Fruit fly (Drosophila melanogaster) whole organism, wandering third instar larva: ENCODE measurements around the gene Sas-6.

ENCODE experiments used
- CG32264 ChIP-seq: fragments of 200-800 bp; sonication (Bioruptor generic); optimal IDR thresholded peaks from 2 replicates; lab custom pipeline; 2016; ENCODE audit warnings: missing biosample characterization, missing genetic modification characterization
- CG9705 ChIP-seq: fragments of 200-800 bp; sonication (Bioruptor generic); optimal IDR thresholded peaks from 2 replicates; lab custom pipeline; 2018; ENCODE audit warnings: missing biosample characterization, mild to moderate bottlenecking, missing genetic modification characterization
- CrebA ChIP-seq: fragments of 200-800 bp; sonication (Bioruptor generic); optimal IDR thresholded peaks from 2 replicates; lab custom pipeline; 2016; ENCODE audit warnings: missing biosample characterization, mild to moderate bottlenecking, missing genetic modification characterization, borderline replicate concordance
- Dfd ChIP-seq: fragments of >200 bp; optimal IDR thresholded peaks from 2 replicates; lab custom pipeline; 2017; ENCODE audit warnings: missing biosample characterization, missing genetic modification characterization
- Dif ChIP-seq: fragments of 200-275, 200-300 bp; sonication (Bioruptor generic); optimal IDR thresholded peaks from 2 replicates; lab custom pipeline; 2018; ENCODE audit warnings: missing biosample characterization, missing genetic modification characterization; ENCODE audit not compliant: partially characterized antibody
- GATAd ChIP-seq: sonication (Bioruptor generic); optimal IDR thresholded peaks from 2 replicates; lab custom pipeline; 2016; ENCODE audit warnings: missing biosample characterization, missing genetic modification characterization
- HLH106 ChIP-seq: fragments of 200-800 bp; optimal IDR thresholded peaks from 3 replicates; lab custom pipeline; 2019; ENCODE audit warnings: missing biosample characterization, mild to moderate bottlenecking, missing genetic modification characterization, moderate library complexity
- Hnf4 ChIP-seq: fragments of 200-800 bp; sonication (Bioruptor generic); optimal IDR thresholded peaks from 2 replicates; lab custom pipeline; 2016; ENCODE audit warnings: missing biosample characterization, mild to moderate bottlenecking, missing genetic modification characterization
- Hr78 ChIP-seq: fragments of >200 bp; optimal IDR thresholded peaks from 2 replicates; lab custom pipeline; 2017; ENCODE audit warnings: missing biosample characterization, missing genetic modification characterization
- Hr83 ChIP-seq: fragments of 200-300 bp; sonication (Bioruptor generic); optimal IDR thresholded peaks from 2 replicates; lab custom pipeline; 2016; ENCODE audit warnings: missing biosample characterization, mild to moderate bottlenecking, missing genetic modification characterization, moderate library complexity; ENCODE audit not compliant: poor library complexity, severe bottlenecking
- Mio ChIP-seq: sonication (Bioruptor generic); optimal IDR thresholded peaks from 2 replicates; lab custom pipeline; 2016; ENCODE audit warnings: missing biosample characterization, missing genetic modification characterization
- Myc ChIP-seq: fragments of >200 bp; optimal IDR thresholded peaks from 2 replicates; lab custom pipeline; 2017
- N ChIP-seq: fragments of >200 bp; optimal IDR thresholded peaks from 2 replicates; lab custom pipeline; 2018; ENCODE audit warnings: missing biosample characterization, missing external identifiers, missing genetic modification characterization
- OdsH ChIP-seq: fragments of 200-800 bp; sonication (Bioruptor generic); optimal IDR thresholded peaks from 2 replicates; lab custom pipeline; 2016; ENCODE audit warnings: missing biosample characterization, mild to moderate bottlenecking, missing genetic modification characterization
- Rel ChIP-seq, 2 experiments: fragments of 200-800 bp; sonication (Bioruptor generic) in 1 of 2; optimal IDR thresholded peaks; 2 replicates in 1 of 2; 3 replicates in 1 of 2; lab custom pipeline; 2016 to 2019; ENCODE audit warnings: mild to moderate bottlenecking in 2 of 2, missing biosample characterization in 2 of 2, missing genetic modification characterization in 2 of 2, moderate library complexity in 1 of 2
- Sp1 ChIP-seq: fragments of 200-800 bp; sonication (Bioruptor generic); optimal IDR thresholded peaks from 3 replicates; lab custom pipeline; 2019; ENCODE audit warnings: missing biosample characterization, mild to moderate bottlenecking, missing genetic modification characterization, moderate library complexity
- Vsx2 ChIP-seq: fragments of 200-300, 225-300 bp; sonication (Bioruptor generic); optimal IDR thresholded peaks from 2 replicates; lab custom pipeline; 2018; ENCODE audit warnings: missing biosample characterization, missing genetic modification characterization; ENCODE audit not compliant: partially characterized antibody
- br ChIP-seq: fragments of 200-800 bp; sonication (Bioruptor generic); optimal IDR thresholded peaks from 2 replicates; lab custom pipeline; 2016; ENCODE audit warnings: missing biosample characterization, missing genetic modification characterization
- brk ChIP-seq: fragments of 200-800 bp; sonication (Bioruptor generic); optimal IDR thresholded peaks from 2 replicates; lab custom pipeline; 2016; ENCODE audit warnings: missing biosample characterization, mild to moderate bottlenecking, missing genetic modification characterization
- dl ChIP-seq, 2 experiments: fragments of 175-275, 200-275 bp in 1 of 2; fragments of 200-275 bp in 1 of 2; sonication (Bioruptor generic); optimal IDR thresholded peaks; lab custom pipeline; 2018; ENCODE audit warnings: mild to moderate bottlenecking in 2 of 2, missing biosample characterization in 2 of 2, missing genetic modification characterization in 2 of 2, moderate library complexity in 2 of 2; ENCODE audit not compliant: partially characterized antibody in 2 of 2, insufficient read depth in 1 of 2
- dmrt93B ChIP-seq: fragments of 200-800 bp; sonication (Bioruptor generic); optimal IDR thresholded peaks from 2 replicates; lab custom pipeline; 2018; ENCODE audit warnings: missing biosample characterization, mild to moderate bottlenecking, missing genetic modification characterization
- dsf ChIP-seq: sonication (Bioruptor generic); optimal IDR thresholded peaks from 2 replicates; lab custom pipeline; 2016; ENCODE audit warnings: missing biosample characterization, missing genetic modification characterization, borderline replicate concordance
- ey ChIP-seq: fragments of 200-800 bp; sonication (Bioruptor generic); optimal IDR thresholded peaks from 2 replicates; lab custom pipeline; 2016; ENCODE audit warnings: missing biosample characterization, missing genetic modification characterization
- foxo ChIP-seq, 2 experiments: fragments of 200-800 bp; sonication (Bioruptor generic); optimal IDR thresholded peaks; 2 replicates in 1 of 2; 3 replicates in 1 of 2; lab custom pipeline; 2016 to 2017; ENCODE audit warnings: missing biosample characterization in 2 of 2, missing genetic modification characterization in 2 of 2
- fru ChIP-seq: fragments of 200-800 bp; sonication (Bioruptor generic); optimal IDR thresholded peaks from 3 replicates; lab custom pipeline; 2016; ENCODE audit warnings: missing biosample characterization, mild to moderate bottlenecking, missing genetic modification characterization
- h ChIP-seq: fragments of 200-800 bp; sonication (Bioruptor generic); optimal IDR thresholded peaks from 3 replicates; lab custom pipeline; 2016; ENCODE audit warnings: missing biosample characterization, mild to moderate bottlenecking, missing genetic modification characterization
- psq ChIP-seq: fragments of 200-800 bp; sonication (Bioruptor generic); optimal IDR thresholded peaks from 3 replicates; lab custom pipeline; 2017; ENCODE audit warnings: missing biosample characterization, mild to moderate bottlenecking, missing genetic modification characterization, moderate library complexity
- rgr ChIP-seq: fragments of 200-800 bp; sonication (Bioruptor generic); optimal IDR thresholded peaks from 3 replicates; lab custom pipeline; 2016; ENCODE audit warnings: missing biosample characterization, mild to moderate bottlenecking, missing genetic modification characterization
- sage ChIP-seq: fragments of 200-800 bp; sonication (Bioruptor generic); optimal IDR thresholded peaks from 2 replicates; lab custom pipeline; 2016; ENCODE audit warnings: missing biosample characterization, mild to moderate bottlenecking, missing genetic modification characterization
- tai ChIP-seq: sonication (Bioruptor generic); optimal IDR thresholded peaks from 2 replicates; lab custom pipeline; 2016; ENCODE audit warnings: missing biosample characterization, missing genetic modification characterization
- usp ChIP-seq: fragments of >200 bp; optimal IDR thresholded peaks from 2 replicates; lab custom pipeline; 2017; ENCODE audit warnings: missing biosample characterization, missing genetic modification characterization
- woc ChIP-seq: sonication (Bioruptor generic); optimal IDR thresholded peaks from 2 replicates; lab custom pipeline; 2016; ENCODE audit warnings: missing biosample characterization, mild to moderate bottlenecking, missing genetic modification characterization

Gene Sas-6

dm6 chr3R:30000286-30000685 lies 5.1 kb downstream of the Sas-6 start, which contains the start of gene Tace:
Tace (plus strand) TSS chr3R:30000530.
- TF ChIP-seq dsf (GFP tag; lab: Kevin White, UChicago) = no peak
- no peak for TF ChIP-seq dmrt93B
- no peak for TF ChIP-seq usp (GFP tag; lab: Kevin White, UChicago)
- no peak for TF ChIP-seq Dif (GFP tag; lab: Kevin White, UChicago)
- TF ChIP-seq rgr (GFP tag; lab: Kevin White, UChicago) = no peak
- TF ChIP-seq Mio (GFP tag; lab: Kevin White, UChicago) = no peak

dm6 chr3R:30004648-30005047 lies 9.5 kb downstream of the Sas-6 start, which contains the start of the genes Nlp and Nph:
Nlp (plus strand) TSS chr3R:30004785.
Nph (minus strand) TSS chr3R:30004861.
- TF ChIP-seq tai (GFP tag; lab: Kevin White, UChicago) (no peak), Sp1 (peak; percentile 37), sage (GFP tag; lab: Kevin White, UChicago) (no peak), Rel (GFP tag; optimal IDR thresholded peaks at IDR 0.05; lab: Kevin White, UChicago) (no peak), Rel (tag; optimal IDR thresholded peaks at IDR 0.05; lab: Kevin White, UChicago) (peak; percentile 36), Hr78 (no peak), HLH106 (peak; percentile 29), Dfd (GFP tag; lab: Kevin White, UChicago) (no peak), Hr83 (GFP tag; lab: Kevin White, UChicago) (no peak), CrebA (GFP tag; lab: Kevin White, UChicago) (no peak), foxo (GFP tag; optimal IDR thresholded peaks at IDR 0.05; lab: Kevin White, UChicago) (peak in 1 of 2 experiments; percentile 18), CG32264 (GFP tag; lab: Kevin White, UChicago) (no peak), Myc (lab: Kevin White, UChicago) (peak; percentile 76), br (GFP tag; lab: Kevin White, UChicago) (peak; percentile 39), Vsx2 (GFP tag; lab: Kevin White, UChicago) (no peak), dl (GFP tag; optimal IDR thresholded peaks at IDR 0.05; lab: Kevin White, UChicago; ENCODE audit: insufficient read depth in 1 of 2, partially characterized antibody in 2 of 2) (no peak), CG9705 (GFP tag; lab: Kevin White, UChicago) (no peak), OdsH (GFP tag; lab: Kevin White, UChicago) (peak; percentile 0), Mio (GFP tag; lab: Kevin White, UChicago) (no peak), woc (no peak), h (peak; percentile 54), brk (no peak), ey (GFP tag; lab: Kevin White, UChicago) (no peak), fru (GFP tag; lab: Kevin White, UChicago) (no peak), rgr (GFP tag; lab: Kevin White, UChicago) (peak; percentile 50), dmrt93B (no peak), GATAd (GFP tag; lab: Kevin White, UChicago) (no peak), N (GFP tag; lab: Kevin White, UChicago) (no peak), Dif (GFP tag; lab: Kevin White, UChicago) (no peak), dsf (GFP tag; lab: Kevin White, UChicago) (no peak), psq (peak; percentile 25)

dm6 chr3R:30005332-30005979 lies 10.3 kb downstream of the Sas-6 start:
- TF ChIP-seq ey (GFP tag; lab: Kevin White, UChicago) (no peak), Vsx2 (GFP tag; lab: Kevin White, UChicago) (no peak), foxo (GFP tag; optimal IDR thresholded peaks at IDR 0.05; lab: Kevin White, UChicago) (peak in 1 of 2 experiments; percentile 2), usp (GFP tag; lab: Kevin White, UChicago) (no peak), Rel (GFP tag; optimal IDR thresholded peaks at IDR 0.05; lab: Kevin White, UChicago) (no peak), Rel (tag; optimal IDR thresholded peaks at IDR 0.05; lab: Kevin White, UChicago) (no peak), Hnf4 (GFP tag; lab: Kevin White, UChicago) (no peak)
- TF ChIP-seq, all 38 proteins: peak for 1
